Worm (Caenorhabditis elegans) whole organism, L3 larva: ENCODE results near the gene mdt-4.
"Not testable (repeated sequence)": the region's sequence is repeated elsewhere in the genome, so short reads cannot be mapped to it uniquely, and the experiment has no call there.

Experiments
- R02D3.7 ChIP-seq: fragments of 150-350 bp; optimal IDR thresholded peaks from 2 replicates; lab custom pipeline; 2014; ENCODE audit warnings: missing biosample characterization, missing genetic modification characterization
- ZK546.5 ChIP-seq: sonication (generic microtip); optimal IDR thresholded peaks from 2 replicates; lab custom pipeline; 2017; ENCODE audit warnings: missing biosample characterization, missing genetic modification characterization
- aly-2 ChIP-seq: fragments of 150-350 bp; optimal IDR thresholded peaks from 2 replicates; lab custom pipeline; 2014; ENCODE audit warnings: missing biosample characterization, missing genetic modification characterization
- ama-1 ChIP-seq: fragments of 150-350 bp; optimal IDR thresholded peaks from 2 replicates; lab custom pipeline; 2018
- ceh-16 ChIP-seq: sonication (generic microtip); optimal IDR thresholded peaks from 2 replicates; lab custom pipeline; 2017; ENCODE audit warnings: missing biosample characterization, missing genetic modification characterization
- ceh-28 ChIP-seq: fragments of 150-350 bp; optimal IDR thresholded peaks from 2 replicates; lab custom pipeline; 2014; ENCODE audit warnings: missing biosample characterization, missing genetic modification reagents, missing genetic modification characterization
- ceh-82 ChIP-seq: fragments of 150-350 bp; optimal IDR thresholded peaks from 2 replicates; lab custom pipeline; 2014; ENCODE audit warnings: missing biosample characterization, missing genetic modification characterization
- ceh-9 ChIP-seq: sonication (generic microtip); optimal IDR thresholded peaks from 2 replicates; lab custom pipeline; 2018; ENCODE audit warnings: missing biosample characterization, missing genetic modification characterization
- daf-12 ChIP-seq: fragments of 150-350 bp; optimal IDR thresholded peaks from 2 replicates; lab custom pipeline; 2014; ENCODE audit warnings: missing biosample characterization, missing genetic modification reagents, missing genetic modification characterization
- egl-27 ChIP-seq: sonication (generic microtip); optimal IDR thresholded peaks from 4 replicates; lab custom pipeline; 2017; ENCODE audit warnings: missing biosample characterization, missing genetic modification reagents, missing genetic modification characterization
- egl-5 ChIP-seq: fragments of 150-350 bp; optimal IDR thresholded peaks from 2 replicates; lab custom pipeline; 2017; ENCODE audit warnings: missing biosample characterization, missing genetic modification reagents, missing genetic modification characterization, inconsistent platforms
- elt-1 ChIP-seq: fragments of 150-350 bp; optimal IDR thresholded peaks from 2 replicates; lab custom pipeline; 2014; ENCODE audit warnings: missing biosample characterization, missing genetic modification characterization
- elt-2 ChIP-seq: sonication (generic microtip); optimal IDR thresholded peaks from 2 replicates; lab custom pipeline; 2016; ENCODE audit warnings: missing genetic modification reagents, mild to moderate bottlenecking, missing genetic modification characterization, missing compliant biosample characterization
- fkh-10 ChIP-seq: sonication (generic microtip); optimal IDR thresholded peaks from 2 replicates; lab custom pipeline; 2017; ENCODE audit warnings: missing biosample characterization, missing genetic modification reagents, missing genetic modification characterization
- fos-1 ChIP-seq: fragments of 150-350 bp; optimal IDR thresholded peaks from 2 replicates; lab custom pipeline; 2014; ENCODE audit warnings: missing biosample characterization, missing genetic modification characterization
- hmg-11 ChIP-seq: sonication (generic microtip); optimal IDR thresholded peaks from 2 replicates; lab custom pipeline; 2016; ENCODE audit warnings: missing genetic modification characterization, missing compliant biosample characterization
- jun-1 ChIP-seq: fragments of 150-350 bp; optimal IDR thresholded peaks from 2 replicates; lab custom pipeline; 2014; ENCODE audit warnings: missing biosample characterization, missing genetic modification reagents, missing genetic modification characterization
- lin-15B ChIP-seq: fragments of 150-350 bp; optimal IDR thresholded peaks from 2 replicates; lab custom pipeline; 2014; ENCODE audit warnings: missing biosample characterization, missing genetic modification characterization
- lin-39 ChIP-seq: fragments of 150-350 bp; optimal IDR thresholded peaks from 2 replicates; lab custom pipeline; 2018; ENCODE audit warnings: missing biosample characterization, missing genetic modification reagents, missing genetic modification characterization
- lsy-12 ChIP-seq: sonication (generic microtip); optimal IDR thresholded peaks from 2 replicates; lab custom pipeline; 2016; ENCODE audit warnings: mild to moderate bottlenecking, missing genetic modification characterization, missing compliant biosample characterization
- mdl-1 ChIP-seq: fragments of 150-350 bp; optimal IDR thresholded peaks from 2 replicates; lab custom pipeline; 2014; ENCODE audit warnings: missing biosample characterization, missing genetic modification characterization
- mml-1 ChIP-seq: fragments of 150-350 bp; sonication (generic microtip); optimal IDR thresholded peaks from 3 replicates; lab custom pipeline; 2014; ENCODE audit warnings: missing biosample characterization, missing genetic modification characterization
- nfya-1 ChIP-seq: sonication (generic microtip); optimal IDR thresholded peaks from 2 replicates; lab custom pipeline; 2017; ENCODE audit warnings: missing genetic modification characterization, mild to moderate bottlenecking, missing compliant biosample characterization, antibody characterized with exemption, moderate library complexity; ENCODE audit not compliant: insufficient read depth
- nhr-11 ChIP-seq: fragments of 150-350 bp; optimal IDR thresholded peaks from 2 replicates; lab custom pipeline; 2014; ENCODE audit warnings: missing biosample characterization, missing genetic modification characterization
- nhr-23 ChIP-seq: fragments of 150-350 bp; optimal IDR thresholded peaks from 2 replicates; lab custom pipeline; 2014; ENCODE audit warnings: missing biosample characterization, missing genetic modification reagents, missing genetic modification characterization
- nhr-237 ChIP-seq: fragments of 150-350 bp; optimal IDR thresholded peaks from 2 replicates; lab custom pipeline; 2014; ENCODE audit warnings: missing biosample characterization, missing genetic modification characterization
- nhr-25 ChIP-seq: sonication (generic microtip); optimal IDR thresholded peaks from 2 replicates; lab custom pipeline; 2017; ENCODE audit warnings: missing biosample characterization, missing genetic modification characterization
- nhr-28 ChIP-seq: fragments of 150-350 bp; optimal IDR thresholded peaks from 2 replicates; lab custom pipeline; 2014; ENCODE audit warnings: missing biosample characterization, missing genetic modification characterization
- nhr-43 ChIP-seq: sonication (generic microtip); optimal IDR thresholded peaks from 2 replicates; lab custom pipeline; 2016; ENCODE audit warnings: mild to moderate bottlenecking, missing genetic modification characterization, missing compliant biosample characterization; ENCODE audit not compliant: poor library complexity, severe bottlenecking
- nhr-67 ChIP-seq: fragments of 150-350 bp; optimal IDR thresholded peaks from 2 replicates; lab custom pipeline; 2014; ENCODE audit warnings: missing biosample characterization, missing genetic modification characterization
- nhr-76 ChIP-seq: fragments of 150-350 bp; sonication (generic microtip); optimal IDR thresholded peaks from 5 replicates; lab custom pipeline; 2014; ENCODE audit warnings: missing biosample characterization, missing genetic modification characterization
- nhr-77 ChIP-seq: fragments of 150-350 bp; optimal IDR thresholded peaks from 2 replicates; lab custom pipeline; 2014; ENCODE audit warnings: missing biosample characterization, missing genetic modification characterization
- pha-4 ChIP-seq: fragments of 150-350 bp; optimal IDR thresholded peaks from 2 replicates; lab custom pipeline; 2014; ENCODE audit warnings: missing biosample characterization, missing genetic modification reagents, missing genetic modification characterization
- pqm-1 ChIP-seq: fragments of 150-350 bp; optimal IDR thresholded peaks from 2 replicates; lab custom pipeline; 2017; ENCODE audit warnings: missing biosample characterization, missing genetic modification characterization, inconsistent platforms
- sea-2 ChIP-seq: fragments of 150-350 bp; sonication (generic microtip); optimal IDR thresholded peaks from 4 replicates; lab custom pipeline; 2014; ENCODE audit warnings: missing biosample characterization, missing genetic modification reagents, missing genetic modification characterization
- skn-1 ChIP-seq: fragments of 150-350 bp; optimal IDR thresholded peaks from 2 replicates; lab custom pipeline; 2014; ENCODE audit warnings: missing biosample characterization, missing genetic modification characterization
- snpc-4 ChIP-seq: fragments of 150-350 bp; optimal IDR thresholded peaks from 2 replicates; lab custom pipeline; 2014; ENCODE audit warnings: missing biosample characterization, missing genetic modification characterization
- tbx-2 ChIP-seq: sonication (generic microtip); optimal IDR thresholded peaks from 2 replicates; lab custom pipeline; 2016; ENCODE audit warnings: mild to moderate bottlenecking, missing genetic modification characterization, missing compliant biosample characterization
- unc-39 ChIP-seq: sonication (generic microtip); optimal IDR thresholded peaks from 4 replicates; lab custom pipeline; 2017; ENCODE audit warnings: missing biosample characterization, missing genetic modification characterization
- unc-62 ChIP-seq: fragments of 150-350 bp; sonication (generic microtip); optimal IDR thresholded peaks from 4 replicates; lab custom pipeline; 2014; ENCODE audit warnings: missing biosample characterization, missing genetic modification reagents, missing genetic modification characterization
- zag-1 ChIP-seq: fragments of 150-350 bp; optimal IDR thresholded peaks from 2 replicates; lab custom pipeline; 2014; ENCODE audit warnings: missing biosample characterization, missing genetic modification characterization

mdt-4 gene

ce11 chrII:4905331-4905730 is 38.4 kb downstream of the mdt-4 start:
- TF ChIP-seq unc-62 (GFP tag; lab: Kevin White, UChicago): no peak
- no peak for TF ChIP-seq egl-5
- no peak for TF ChIP-seq elt-1 (tag; lab: Kevin White, UChicago)

- peak; percentile 75 for TF ChIP-seq elt-2 (tag; lab: Kevin White, UChicago)
- no peak for TF ChIP-seq lin-15B (tag; lab: Kevin White, UChicago)
- TF ChIP-seq, all 47 proteins: peak for 1
Observed at ce11 chrII:4904778-4905177, 39.0 kb downstream of the mdt-4 start, which contains the start of gene btbd-10. TSS of gene btbd-10 (plus strand) at chrII:4905008.

- TF ChIP-seq jun-1 (tag; lab: Kevin White, UChicago) (peak; percentile 56), lin-15B (tag; lab: Kevin White, UChicago) (peak; percentile 87), skn-1 (tag; lab: Kevin White, UChicago) (peak; percentile 70), pha-4 (tag; lab: Kevin White, UChicago) (peak; percentile 84), lsy-12 (tag; lab: Kevin White, UChicago) (no peak), unc-62 (GFP tag; lab: Kevin White, UChicago) (peak; percentile 37), snpc-4 (tag; lab: Kevin White, UChicago) (peak; percentile 77), mdl-1 (no peak), fkh-10 (GFP tag; lab: Kevin White, UChicago) (peak; percentile 46), elt-1 (tag; lab: Kevin White, UChicago) (no peak), ceh-28 (peak; percentile 36), lin-39 (tag; lab: Kevin White, UChicago) (peak; percentile 68), pqm-1 (tag; lab: Kevin White, UChicago) (peak; percentile 50), nhr-25 (tag; lab: Kevin White, UChicago) (peak; percentile 79), tbx-2 (tag; lab: Kevin White, UChicago) (no peak), egl-5 (peak; percentile 78), nhr-237 (no peak), egl-27 (tag; lab: Kevin White, UChicago) (peak; percentile 18), hmg-11 (tag; lab: Kevin White, UChicago) (peak; percentile 83), nhr-23 (tag; lab: Kevin White, UChicago) (peak; percentile 47), elt-2 (tag; lab: Kevin White, UChicago) (peak; percentile 68), nfya-1 (tag; lab: Kevin White, UChicago) (peak; percentile 96)
- TF ChIP-seq, all 47 proteins: peak for 17
Observed at ce11 chrII:4904277-4904676, 39.5 kb downstream of the mdt-4 start.

ce11 chrII:4903696-4904095 is 40.1 kb downstream of the mdt-4 start, which contains the start of gene sgt-1:
TSS of gene sgt-1 (minus strand) at chrII:4903796.
- TF ChIP-seq ceh-82 (tag; lab: Kevin White, UChicago); egl-5; skn-1 (tag; lab: Kevin White, UChicago): not testable (repeated sequence)
- TF ChIP-seq, all 47 proteins: peak for 0; not testable (repeated sequence) for 47

ce11 chrII:4902035-4902434 is 41.7 kb downstream of the mdt-4 start, which contains the start of gene R05F9.9:
TSS of gene R05F9.9 (minus strand) at chrII:4902100.
- TF ChIP-seq lin-39 (tag; lab: Kevin White, UChicago) (no peak), mml-1 (no peak), lsy-12 (tag; lab: Kevin White, UChicago) (no peak), zag-1 (tag; lab: Kevin White, UChicago) (no peak), ceh-9 (tag; lab: Kevin White, UChicago) (no peak), snpc-4 (tag; lab: Kevin White, UChicago) (no peak), nhr-23 (tag; lab: Kevin White, UChicago) (no peak), hmg-11 (tag; lab: Kevin White, UChicago) (no peak), egl-5 (no peak), nhr-25 (tag; lab: Kevin White, UChicago) (peak; percentile 45), unc-39 (tag; lab: Kevin White, UChicago) (no peak), pqm-1 (tag; lab: Kevin White, UChicago) (no peak), fos-1 (tag; lab: Kevin White, UChicago) (no peak), ama-1 (peak; percentile 85), lin-15B (tag; lab: Kevin White, UChicago) (peak; percentile 33), nhr-11 (tag; lab: Kevin White, UChicago) (no peak), daf-12 (tag; lab: Kevin White, UChicago) (no peak), nhr-43 (tag; lab: Kevin White, UChicago) (no peak), ceh-82 (tag; lab: Kevin White, UChicago) (no peak), fkh-10 (GFP tag; lab: Kevin White, UChicago) (no peak), aly-2 (tag; lab: Kevin White, UChicago) (no peak), ceh-16 (tag; lab: Kevin White, UChicago) (no peak), mdl-1 (no peak), R02D3.7 (tag; lab: Kevin White, UChicago) (no peak), nhr-67 (tag; lab: Kevin White, UChicago) (no peak), ZK546.5 (tag; lab: Kevin White, UChicago) (no peak), nhr-28 (tag; lab: Kevin White, UChicago) (no peak), sea-2 (GFP tag; lab: Kevin White, UChicago) (no peak), nhr-76 (no peak), skn-1 (tag; lab: Kevin White, UChicago) (no peak), nhr-77 (tag; lab: Kevin White, UChicago) (no peak), elt-2 (tag; lab: Kevin White, UChicago) (peak; percentile 64), jun-1 (tag; lab: Kevin White, UChicago) (no peak), tbx-2 (tag; lab: Kevin White, UChicago) (no peak), ceh-28 (peak; percentile 52), pha-4 (tag; lab: Kevin White, UChicago) (peak; percentile 69), nfya-1 (tag; lab: Kevin White, UChicago) (peak; percentile 60)
